Worm (Caenorhabditis elegans) whole organism, young adult: Measurements from ENCODE around the gene C08H9.16.

Experiments
- B0035.1 ChIP-seq: sonication (generic microtip); optimal IDR thresholded peaks from 2 replicates; lab custom pipeline; 2016; ENCODE audit warnings: missing genetic modification characterization, mild to moderate bottlenecking, missing compliant biosample characterization, missing genotype, missing genetic modification reagents
- F10E7.11 ChIP-seq: sonication (generic microtip); optimal IDR thresholded peaks from 2 replicates; lab custom pipeline; 2017; ENCODE audit warnings: mild to moderate bottlenecking, missing genetic modification characterization, moderate library complexity, missing compliant biosample characterization
- F22D6.2 ChIP-seq: sonication (generic microtip); optimal IDR thresholded peaks from 2 replicates; lab custom pipeline; 2016; ENCODE audit warnings: mild to moderate bottlenecking, missing genetic modification characterization, missing compliant biosample characterization
- F23B12.7 ChIP-seq: sonication (generic microtip); optimal IDR thresholded peaks from 2 replicates; lab custom pipeline; 2017; ENCODE audit warnings: missing genetic modification characterization, mild to moderate bottlenecking, missing compliant biosample characterization, antibody characterized with exemption, moderate library complexity; ENCODE audit not compliant: insufficient read depth
- F37B4.10 ChIP-seq: fragments of 200-800 bp; sonication (Bioruptor generic); IDR thresholded peaks from 2 replicates; pipeline ENCODE4 v1.3.6; 2022; ENCODE audit warnings: missing genetic modification characterization, missing compliant biosample characterization
- F39B2.1 ChIP-seq: fragments of 200-800 bp; sonication (Bioruptor generic); IDR thresholded peaks from 2 replicates; pipeline ENCODE4 v1.3.6; 2022; ENCODE audit warnings: missing genetic modification reagents, missing genetic modification characterization, missing compliant biosample characterization
- F49E8.2 ChIP-seq: sonication (generic microtip); optimal IDR thresholded peaks from 3 replicates; lab custom pipeline; 2017; ENCODE audit warnings: missing genetic modification characterization, mild to moderate bottlenecking, missing compliant biosample characterization, antibody characterized with exemption, moderate library complexity; ENCODE audit not compliant: insufficient read depth
- F55B11.4 ChIP-seq: sonication (generic microtip); optimal IDR thresholded peaks from 2 replicates; lab custom pipeline; 2016; ENCODE audit warnings: missing compliant biosample characterization, missing genetic modification characterization, borderline replicate concordance; ENCODE audit not compliant: insufficient read depth
- T26A5.8 ChIP-seq: sonication (generic microtip); optimal IDR thresholded peaks from 2 replicates; lab custom pipeline; 2016; ENCODE audit warnings: missing genetic modification characterization, missing compliant biosample characterization
- Y56A3A.18 ChIP-seq: fragments of 200-800 bp; sonication (Bioruptor generic); IDR thresholded peaks from 2 replicates; pipeline ENCODE4 v1.3.6; 2022; ENCODE audit warnings: missing genetic modification reagents, missing genetic modification characterization, missing compliant biosample characterization
- Y67H2A.10 ChIP-seq: fragments of 200-800 bp; sonication (Bioruptor generic); conservative IDR thresholded peaks from 2 replicates; pipeline ENCODE4 v1.3.6; 2022; ENCODE audit warnings: missing genetic modification reagents, missing genetic modification characterization, missing compliant biosample characterization
- Y79H2A.3 ChIP-seq: fragments of 200-800 bp; sonication (Bioruptor generic); conservative IDR thresholded peaks from 2 replicates; pipeline ENCODE4 v1.3.6; 2022; ENCODE audit warnings: missing genetic modification reagents, missing genetic modification characterization, missing compliant biosample characterization
- attf-6 ChIP-seq: fragments of 200-800 bp; sonication (Bioruptor generic); IDR thresholded peaks from 2 replicates; pipeline ENCODE4 v1.3.6; 2022; ENCODE audit warnings: missing genetic modification reagents, missing genetic modification characterization, missing compliant biosample characterization
- ccch-3 ChIP-seq: fragments of 200-800 bp; sonication (Bioruptor generic); optimal IDR thresholded peaks from 2 replicates; lab custom pipeline; 2018; ENCODE audit warnings: mild to moderate bottlenecking, missing genetic modification characterization, missing compliant biosample characterization
- ceh-27 ChIP-seq: fragments of 200-800 bp; sonication (Bioruptor generic); optimal IDR thresholded peaks from 2 replicates; lab custom pipeline; 2018; ENCODE audit warnings: mild to moderate bottlenecking, missing genetic modification characterization, moderate library complexity, missing compliant biosample characterization
- ceh-58 ChIP-seq: fragments of 200-800 bp; sonication (Bioruptor generic); IDR thresholded peaks from 2 replicates; pipeline ENCODE4 v1.3.6; 2022; ENCODE audit warnings: missing genetic modification characterization, missing compliant biosample characterization
- chd-7 ChIP-seq: sonication (generic microtip); optimal IDR thresholded peaks from 2 replicates; lab custom pipeline; 2016; ENCODE audit warnings: mild to moderate bottlenecking, missing genetic modification characterization, moderate library complexity, missing compliant biosample characterization
- dpl-1 ChIP-seq: fragments of 150-350 bp; optimal IDR thresholded peaks from 2 replicates; lab custom pipeline; 2014; ENCODE audit warnings: missing biosample characterization, missing genetic modification reagents, missing genetic modification characterization
- egl-18 ChIP-seq: fragments of 200-800 bp; sonication (Bioruptor generic); IDR thresholded peaks from 2 replicates; pipeline ENCODE4 v1.3.6; 2022; ENCODE audit warnings: missing genetic modification reagents, missing genetic modification characterization, missing compliant biosample characterization
- egrh-3 ChIP-seq: fragments of 200-800 bp; sonication (Bioruptor generic); IDR thresholded peaks from 2 replicates; pipeline ENCODE4 v1.3.6; 2022; ENCODE audit warnings: missing genetic modification reagents, missing genetic modification characterization, missing compliant biosample characterization
- ets-4 ChIP-seq: fragments of 200-800 bp; sonication (Bioruptor generic); optimal IDR thresholded peaks from 2 replicates; lab custom pipeline; 2018; ENCODE audit warnings: mild to moderate bottlenecking, missing genetic modification characterization, missing compliant biosample characterization
- gei-17 ChIP-seq: fragments of 200-800 bp; sonication (Bioruptor generic); optimal IDR thresholded peaks from 2 replicates; lab custom pipeline; 2018; ENCODE audit warnings: mild to moderate bottlenecking, missing genetic modification characterization, missing compliant biosample characterization
- hlh-12 ChIP-seq: sonication (generic microtip); optimal IDR thresholded peaks from 2 replicates; lab custom pipeline; 2016; ENCODE audit warnings: missing genetic modification characterization, missing compliant biosample characterization
- lin-40 ChIP-seq: sonication (generic microtip); optimal IDR thresholded peaks from 2 replicates; lab custom pipeline; 2016; ENCODE audit warnings: missing genetic modification characterization, mild to moderate bottlenecking, missing compliant biosample characterization, missing genotype, missing genetic modification reagents
- lsy-27 ChIP-seq: sonication (generic microtip); optimal IDR thresholded peaks from 2 replicates; lab custom pipeline; 2017; ENCODE audit warnings: missing genetic modification characterization, mild to moderate bottlenecking, missing compliant biosample characterization, antibody characterized with exemption, missing genotype, borderline replicate concordance; ENCODE audit not compliant: insufficient read depth
- madf-10 ChIP-seq: sonication (generic microtip); optimal IDR thresholded peaks from 2 replicates; lab custom pipeline; 2016; ENCODE audit warnings: mild to moderate bottlenecking, missing genetic modification characterization, missing compliant biosample characterization
- madf-8 ChIP-seq: fragments of 200-800 bp; sonication (Bioruptor generic); conservative IDR thresholded peaks from 2 replicates; pipeline ENCODE4 v1.3.6; 2022; ENCODE audit warnings: missing genetic modification reagents, missing genetic modification characterization, missing compliant biosample characterization
- mxl-1 ChIP-seq: sonication (generic microtip); optimal IDR thresholded peaks from 2 replicates; lab custom pipeline; 2016; ENCODE audit warnings: missing genetic modification characterization, missing compliant biosample characterization
- nhr-120 ChIP-seq: fragments of 200-800 bp; sonication (Bioruptor generic); IDR thresholded peaks from 2 replicates; pipeline ENCODE4 v1.3.6; 2022; ENCODE audit warnings: missing genetic modification characterization, missing compliant biosample characterization
- nhr-179 ChIP-seq: sonication (generic microtip); optimal IDR thresholded peaks from 2 replicates; lab custom pipeline; 2016; ENCODE audit warnings: mild to moderate bottlenecking, missing genetic modification characterization, missing compliant biosample characterization
- nhr-27 ChIP-seq: fragments of 200-800 bp; sonication (Bioruptor generic); optimal IDR thresholded peaks from 2 replicates; lab custom pipeline; 2018; ENCODE audit warnings: mild to moderate bottlenecking, missing genetic modification characterization, moderate library complexity, missing compliant biosample characterization
- rcor-1 ChIP-seq: fragments of 200-800 bp; sonication (Bioruptor generic); IDR thresholded peaks from 2 replicates; pipeline ENCODE4 v1.3.6; 2022; ENCODE audit warnings: missing genetic modification reagents, missing genetic modification characterization, missing compliant biosample characterization
- repo-1 ChIP-seq: sonication (generic microtip); optimal IDR thresholded peaks from 2 replicates; lab custom pipeline; 2017; ENCODE audit warnings: mild to moderate bottlenecking, missing genetic modification characterization, missing compliant biosample characterization
- sdz-38 ChIP-seq: sonication (generic microtip); optimal IDR thresholded peaks from 2 replicates; lab custom pipeline; 2016; ENCODE audit warnings: missing genotype, missing genetic modification characterization, missing compliant biosample characterization
- snpc-1.1 ChIP-seq: sonication (generic microtip); optimal IDR thresholded peaks from 2 replicates; lab custom pipeline; 2017; ENCODE audit warnings: missing genetic modification characterization, mild to moderate bottlenecking, missing compliant biosample characterization, antibody characterized with exemption, moderate library complexity, missing genotype, missing genetic modification reagents; ENCODE audit not compliant: insufficient read depth
- tbp1 ChIP-seq: fragments of 200-800 bp; sonication (Bioruptor generic); optimal IDR thresholded peaks from 2 replicates; lab custom pipeline; 2018; ENCODE audit warnings: mild to moderate bottlenecking, missing genetic modification characterization, missing compliant biosample characterization
- tbx-9 ChIP-seq: sonication (generic microtip); optimal IDR thresholded peaks from 2 replicates; lab custom pipeline; 2016; ENCODE audit warnings: borderline replicate concordance, missing genetic modification characterization, inconsistent platforms, missing compliant biosample characterization
- unc-62 ChIP-seq: fragments of 150-350 bp; optimal IDR thresholded peaks from 2 replicates; lab custom pipeline; 2014; ENCODE audit warnings: missing biosample characterization, missing genetic modification reagents, missing genetic modification characterization
- xnd-1 ChIP-seq: sonication (generic microtip); optimal IDR thresholded peaks from 2 replicates; lab custom pipeline; 2016; ENCODE audit warnings: missing genotype, missing genetic modification reagents, missing genetic modification characterization, missing compliant biosample characterization
- ztf-6 ChIP-seq: fragments of 200-800 bp; sonication (Bioruptor generic); IDR thresholded peaks from 2 replicates; pipeline ENCODE4 v1.3.6; 2022; ENCODE audit warnings: missing genetic modification reagents, missing genetic modification characterization, missing compliant biosample characterization

C08H9.16 gene

ce11 chrII:9894435-9894834, 1.9 kb downstream of the C08H9.16 start, which contains the start of gene F26C11.1:
Gene F26C11.1 (plus strand): TSS chrII:9894735.
- TF ChIP-seq tbp1 (GFP tag; lab: Kevin White, UChicago) = no peak
- no peak for TF ChIP-seq F37B4.10 (GFP tag; lab: Robert Waterston, UW)
- no peak for TF ChIP-seq lsy-27
- no peak for TF ChIP-seq egl-18 (GFP tag; lab: Robert Waterston, UW)
- no peak for TF ChIP-seq gei-17 (GFP tag; lab: Kevin White, UChicago)
- no peak for TF ChIP-seq F39B2.1 (GFP tag; lab: Robert Waterston, UW)
- no peak for TF ChIP-seq ceh-58 (GFP tag; lab: Robert Waterston, UW)
- TF ChIP-seq unc-62 (GFP tag; lab: Kevin White, UChicago) = no peak
- TF ChIP-seq ztf-6 (GFP tag; lab: Robert Waterston, UW) = no peak
- no peak for TF ChIP-seq F23B12.7

- TF ChIP-seq F22D6.2 (no peak), sdz-38 (tag; lab: Kevin White, UChicago) (no peak), nhr-120 (GFP tag; lab: Robert Waterston, UW) (no peak), xnd-1 (no peak), dpl-1 (GFP tag; lab: Kevin White, UChicago) (no peak)
- TF ChIP-seq, all 124 proteins: peak for 0
Measured at ce11 chrII:9895173-9895572, 2.6 kb downstream of the C08H9.16 start.

ce11 chrII:9898744-9899143, 6.2 kb downstream of the C08H9.16 start:
- TF ChIP-seq snpc-1.1 (no peak), tbx-9 (no peak), ets-4 (GFP tag; lab: Kevin White, UChicago) (no peak), ztf-6 (GFP tag; lab: Robert Waterston, UW) (no peak), ceh-27 (GFP tag; lab: Kevin White, UChicago) (no peak), xnd-1 (no peak), nhr-27 (tag; lab: Kevin White, UChicago) (no peak), nhr-179 (tag; lab: Kevin White, UChicago) (no peak), chd-7 (tag; lab: Kevin White, UChicago) (no peak), mxl-1 (no peak), lin-40 (tag; lab: Kevin White, UChicago) (no peak), F10E7.11 (tag; lab: Kevin White, UChicago) (no peak), madf-8 (GFP tag; lab: Robert Waterston, UW) (no peak), F49E8.2 (tag; lab: Kevin White, UChicago) (no peak), hlh-12 (tag; lab: Kevin White, UChicago) (no peak), F55B11.4 (tag; lab: Kevin White, UChicago) (no peak), ccch-3 (no peak)

ce11 chrII:9900276-9900675, 7.7 kb downstream of the C08H9.16 start, which contains the start of gene unc-4:
Gene unc-4 (minus strand): TSS chrII:9900376.
- TF ChIP-seq ceh-27 (GFP tag; lab: Kevin White, UChicago) (no peak), egrh-3 (no peak)

- TF ChIP-seq Y67H2A.10 (GFP tag; lab: Robert Waterston, UW) = no peak
- TF ChIP-seq madf-10 (tag; lab: Kevin White, UChicago) = no peak
- no peak for TF ChIP-seq Y56A3A.18 (GFP tag; lab: Robert Waterston, UW)
- TF ChIP-seq B0035.1 (tag; lab: Kevin White, UChicago) = no peak
- no peak for TF ChIP-seq repo-1 (tag; lab: Kevin White, UChicago)
- TF ChIP-seq rcor-1 (GFP tag; lab: Robert Waterston, UW) = no peak
- TF ChIP-seq T26A5.8 (tag; lab: Kevin White, UChicago) = no peak
- no peak for TF ChIP-seq Y79H2A.3 (GFP tag; lab: Robert Waterston, UW)
- TF ChIP-seq ztf-6 (GFP tag; lab: Robert Waterston, UW) = no peak
- no peak for TF ChIP-seq attf-6 (GFP tag; lab: Robert Waterston, UW)
Measured at ce11 chrII:9904459-9904858, 11.9 kb downstream of the C08H9.16 start.
